Fruit fly (Drosophila melanogaster): ENCODE data around the gene Nmd3.

The Nmd3 gene

DNA sequence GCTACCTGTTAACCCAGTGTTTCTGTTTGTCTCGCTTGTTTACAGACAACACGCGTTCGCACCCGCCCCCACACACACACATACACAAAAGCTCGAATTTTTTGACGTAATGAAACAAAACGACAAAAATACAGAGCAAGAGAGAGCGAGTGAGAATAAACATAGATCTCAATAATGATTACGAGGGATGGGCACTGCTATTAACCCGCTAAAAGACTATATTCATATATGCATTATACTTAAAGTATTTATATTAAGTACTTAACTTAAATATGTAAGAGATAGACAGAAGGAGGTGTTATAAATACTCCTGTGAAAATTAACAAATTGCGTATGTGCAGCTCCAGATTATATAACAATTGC is 42.6 kb downstream of the Nmd3 start (continued):
- TF ChIP-seq Rfx (GFP tag; IDR thresholded peaks at IDR 0.05) (peak; percentile 59), br (optimal IDR thresholded peaks at IDR 0.05) (no peak), h (optimal IDR thresholded peaks at IDR 0.05) (no peak), dm (GFP tag; optimal IDR thresholded peaks at IDR 0.05) (peak; percentile 22), CG34376 (GFP tag; optimal IDR thresholded peaks at IDR 0.05) (peak; percentile 55), CG11247 (GFP tag; IDR thresholded peaks at IDR 0.05) (no peak), grau (tag; optimal IDR thresholded peaks at IDR 0.05) (peak; percentile 68), Six4 (GFP tag; optimal IDR thresholded peaks at IDR 0.05) (no peak), ATbp (GFP tag; optimal IDR thresholded peaks at IDR 0.05) (peak; percentile 85), zen (tag; optimal IDR thresholded peaks at IDR 0.05) (no peak), wdn (GFP tag; IDR thresholded peaks at IDR 0.05) (no peak), pfk (GFP tag; optimal IDR thresholded peaks at IDR 0.05) (peak; percentile 28), CG11504 (tag; optimal IDR thresholded peaks at IDR 0.05) (peak; percentile 61), az2 (GFP tag; optimal IDR thresholded peaks at IDR 0.05) (peak; percentile 13), maf-S (GFP tag; optimal IDR thresholded peaks at IDR 0.05) (no peak), ken (GFP tag; IDR thresholded peaks at IDR 0.05) (no peak), ham (GFP tag; IDR thresholded peaks at IDR 0.05) (no peak), cg (GFP tag; optimal IDR thresholded peaks at IDR 0.05) (peak; percentile 62), BtbVII (GFP tag; optimal IDR thresholded peaks at IDR 0.05) (peak; percentile 63), CG31224 (GFP tag; IDR thresholded peaks at IDR 0.05) (no peak), sqz (GFP tag; optimal IDR thresholded peaks at IDR 0.05) (peak; percentile 43), Dp (GFP tag; optimal IDR thresholded peaks at IDR 0.05) (no peak), CG16815 (GFP tag; optimal IDR thresholded peaks at IDR 0.05) (no peak), gem (tag; optimal IDR thresholded peaks at IDR 0.05) (peak; percentile 55), CG4424 (GFP tag; optimal IDR thresholded peaks at IDR 0.05) (peak; percentile 30), Usf (GFP tag; optimal IDR thresholded peaks at IDR 0.05) (no peak), CG17568 (GFP tag; optimal IDR thresholded peaks at IDR 0.05) (peak; percentile 70), Nf-YB (GFP tag; optimal IDR thresholded peaks at IDR 0.05) (peak; percentile 8), zfh1 (GFP tag; IDR thresholded peaks at IDR 0.05) (0 out of 3 replicates have a peak, but pooled peaks have one; percentile 10), Max (GFP tag; optimal IDR thresholded peaks at IDR 0.05) (peak; percentile 28), CG6813 (GFP tag; optimal IDR thresholded peaks at IDR 0.05) (peak; percentile 73), HLHmδ (GFP tag; optimal IDR thresholded peaks at IDR 0.05) (peak; percentile 53), jing (GFP tag; optimal IDR thresholded peaks at IDR 0.05) (no peak), ara (GFP tag; IDR thresholded peaks at IDR 0.05) (0 out of 2 replicates have a peak, but pooled peaks have one; percentile 39), sr (GFP tag; IDR thresholded peaks at IDR 0.05) (peak; percentile 79; the same call in 1 of the 3 replicates), slp2 (GFP tag; optimal IDR thresholded peaks at IDR 0.05) (peak; percentile 3), CG31365 (tag; optimal IDR thresholded peaks at IDR 0.05) (peak; percentile 53), dmrt11E (tag; optimal IDR thresholded peaks at IDR 0.05) (no peak), B-H1 (GFP tag; IDR thresholded peaks at IDR 0.05) (no peak; the same call in 2 of the 3 replicates), usp (GFP tag; optimal IDR thresholded peaks at IDR 0.05) (no peak), sens (GFP tag) (peak; percentile 66), CG17359 (tag; optimal IDR thresholded peaks at IDR 0.05) (peak; percentile 55), Dll (GFP tag; IDR thresholded peaks at IDR 0.05; ENCODE audit: partially characterized antibody) (no peak), CG13424 (tag; optimal IDR thresholded peaks at IDR 0.05) (peak; percentile 52), CrebB (tag; optimal IDR thresholded peaks at IDR 0.05) (peak; percentile 55), CG3163 (GFP tag; optimal IDR thresholded peaks at IDR 0.05) (no peak), gcm (GFP tag; optimal IDR thresholded peaks at IDR 0.05) (peak; percentile 1), CG10147 (GFP tag; optimal IDR thresholded peaks at IDR 0.05) (peak; percentile 34), Drgx (GFP tag; IDR thresholded peaks at IDR 0.05) (peak; percentile 51; the same call in 1 of the 2 replicates), MTF-1 (GFP tag; optimal IDR thresholded peaks at IDR 0.05; ENCODE audit: borderline replicate concordance) (peak; percentile 77), Mad (GFP tag; optimal IDR thresholded peaks at IDR 0.05) (peak; percentile 21), hb (GFP tag; IDR thresholded peaks at IDR 0.05; ENCODE audit: partially characterized antibody) (no peak)

Data from whole organism, embryonic.